Worm (Caenorhabditis elegans): ENCODE data around the gene fipr-2.

fipr-2 gene

DNA sequence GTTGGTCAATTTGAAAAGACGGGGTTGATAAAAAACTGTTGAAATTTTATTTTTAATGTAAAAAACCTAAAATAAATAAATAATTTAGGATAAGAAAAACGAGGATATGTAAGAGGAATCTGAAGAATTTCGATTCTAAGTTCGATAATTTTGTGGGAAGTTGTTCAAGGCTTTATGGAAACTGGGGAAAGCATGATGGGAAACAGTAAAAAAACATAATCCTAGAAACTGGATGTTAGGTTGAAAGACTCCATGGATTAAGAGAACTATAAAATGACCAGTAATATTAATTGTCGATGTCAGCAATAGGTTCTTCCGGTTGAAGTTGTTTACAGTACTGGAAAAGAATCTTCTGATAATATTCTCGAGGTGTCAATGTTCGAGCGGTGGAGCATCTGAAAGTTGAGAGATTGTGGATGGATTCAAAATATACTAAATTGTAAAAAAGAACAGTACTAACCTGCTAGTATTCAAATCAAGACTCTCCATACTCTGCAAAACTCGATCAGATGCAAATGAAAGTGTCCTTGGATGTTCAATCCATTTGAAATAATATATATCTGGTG, 44.8 kb upstream of the fipr-2 start:
- TF ChIP-seq elt-2 (tag; optimal IDR thresholded peaks at IDR 0.05) (no peak), ceh-24 (tag; optimal IDR thresholded peaks at IDR 0.05) (no peak)

DNA sequence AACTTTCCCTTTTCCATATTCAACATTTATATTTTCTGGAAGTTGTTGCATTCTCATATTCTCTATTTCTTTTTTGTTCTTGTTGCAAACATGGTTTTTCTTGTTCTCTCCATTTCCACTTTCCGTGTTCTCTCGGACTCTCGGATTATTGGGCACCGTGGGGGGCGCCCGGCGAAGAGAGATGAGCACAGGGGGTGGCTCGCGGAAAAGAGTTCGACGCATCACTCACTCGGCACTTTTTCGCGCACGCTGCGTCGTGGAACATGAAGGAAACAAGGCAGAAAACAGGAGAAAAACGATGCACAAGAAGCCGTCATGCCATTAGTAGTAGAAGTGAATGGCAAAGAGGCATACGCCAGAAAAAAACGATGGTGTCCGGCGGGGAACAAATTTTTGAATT, 38.5 kb upstream of the fipr-2 start:
- TF ChIP-seq ceh-45 (GFP tag; IDR thresholded peaks at IDR 0.05) (no peak), tbx-2 (tag; optimal IDR thresholded peaks at IDR 0.05) (no peak), madf-2 (tag; optimal IDR thresholded peaks at IDR 0.05) (no peak), rnt-1 (tag; optimal IDR thresholded peaks at IDR 0.05) (no peak), ceh-31 (tag; optimal IDR thresholded peaks at IDR 0.05) (no peak), hlh-13 (GFP tag; optimal IDR thresholded peaks at IDR 0.05) (no peak), elt-2 (tag; optimal IDR thresholded peaks at IDR 0.05) (no peak), ceh-2 (tag; optimal IDR thresholded peaks at IDR 0.05) (no peak), ceh-24 (tag; optimal IDR thresholded peaks at IDR 0.05) (no peak)

ce11 chrV:12329173-12329572, 36.0 kb upstream of the fipr-2 start:
- TF ChIP-seq ceh-9 (tag; optimal IDR thresholded peaks at IDR 0.05) (no peak), pqm-1 (tag; optimal IDR thresholded peaks at IDR 0.05) (no peak), ceh-48 (tag; optimal IDR thresholded peaks at IDR 0.05) (no peak), tbx-2 (tag; optimal IDR thresholded peaks at IDR 0.05) (no peak), unc-42 (tag; optimal IDR thresholded peaks at IDR 0.05) (peak; percentile 75), C08G9.2 (tag; optimal IDR thresholded peaks at IDR 0.05) (no peak)

DNA sequence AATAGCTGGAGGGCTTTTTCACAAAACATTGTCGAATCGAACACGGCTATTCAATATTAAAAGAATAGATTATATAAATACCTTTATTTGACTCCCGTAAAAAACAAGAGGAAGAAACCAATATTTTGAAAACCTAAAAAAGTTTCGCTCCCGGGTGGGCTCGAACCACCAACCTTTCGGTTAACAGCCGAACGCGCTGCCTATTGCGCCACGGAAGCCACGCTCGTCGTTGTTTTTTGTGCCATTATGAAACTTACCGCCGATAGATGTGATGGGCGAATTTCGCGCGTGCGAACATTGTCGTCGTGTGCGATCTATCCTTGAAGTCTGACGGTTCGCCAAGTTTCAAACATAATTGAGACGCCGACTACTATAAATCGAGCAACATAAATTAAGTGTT, 33.3 kb upstream of the fipr-2 start:
- TF ChIP-seq ceh-48 (tag; optimal IDR thresholded peaks at IDR 0.05) (no peak), mec-3 (tag; optimal IDR thresholded peaks at IDR 0.05; ENCODE audit: borderline replicate concordance) (no peak), dmd-4 (tag; optimal IDR thresholded peaks at IDR 0.05; ENCODE audit: borderline replicate concordance) (no peak), che-1 (tag; optimal IDR thresholded peaks at IDR 0.05) (peak; percentile 40), madf-2 (tag; optimal IDR thresholded peaks at IDR 0.05) (peak; percentile 22), dve-1 (tag; optimal IDR thresholded peaks at IDR 0.05) (no peak), eyg-1 (tag; optimal IDR thresholded peaks at IDR 0.05) (no peak), ceh-19 (GFP tag; optimal IDR thresholded peaks at IDR 0.05) (no peak), nfya-1 (tag; optimal IDR thresholded peaks at IDR 0.05) (no peak), fkh-6 (tag; optimal IDR thresholded peaks at IDR 0.05) (no peak), C08G9.2 (tag; optimal IDR thresholded peaks at IDR 0.05) (no peak), fax-1 (tag; optimal IDR thresholded peaks at IDR 0.05) (no peak), ceh-45 (GFP tag; IDR thresholded peaks at IDR 0.05) (no peak), unc-3 (GFP tag; conservative IDR thresholded peaks at IDR 0.05) (no peak), unc-3 (tag; optimal IDR thresholded peaks at IDR 0.05) (no peak), hlh-13 (GFP tag; optimal IDR thresholded peaks at IDR 0.05) (peak; percentile 16)

DNA sequence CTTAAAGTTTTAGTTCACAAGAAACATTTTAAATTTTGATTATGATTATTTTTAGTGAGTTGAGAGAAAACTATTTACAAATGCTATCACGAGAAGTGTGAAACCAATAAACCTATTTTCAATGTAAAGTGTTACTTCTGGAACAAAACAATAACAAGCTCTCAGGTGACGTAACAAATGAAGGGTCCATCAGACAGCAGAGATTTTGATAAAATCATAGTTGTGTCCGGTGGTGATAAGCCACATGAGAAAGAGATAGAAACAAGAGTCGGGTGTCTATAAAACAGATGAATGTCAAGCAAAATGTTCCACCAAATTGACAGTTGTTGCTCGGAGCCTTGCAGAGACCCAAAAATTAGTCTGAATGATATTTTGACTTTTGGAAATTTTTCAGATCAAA, 30.8 kb upstream of the fipr-2 start:
- TF ChIP-seq unc-55 (GFP tag; optimal IDR thresholded peaks at IDR 0.05) = peak; percentile 4
- no peak for TF ChIP-seq gmeb-2 (tag; optimal IDR thresholded peaks at IDR 0.05)

DNA sequence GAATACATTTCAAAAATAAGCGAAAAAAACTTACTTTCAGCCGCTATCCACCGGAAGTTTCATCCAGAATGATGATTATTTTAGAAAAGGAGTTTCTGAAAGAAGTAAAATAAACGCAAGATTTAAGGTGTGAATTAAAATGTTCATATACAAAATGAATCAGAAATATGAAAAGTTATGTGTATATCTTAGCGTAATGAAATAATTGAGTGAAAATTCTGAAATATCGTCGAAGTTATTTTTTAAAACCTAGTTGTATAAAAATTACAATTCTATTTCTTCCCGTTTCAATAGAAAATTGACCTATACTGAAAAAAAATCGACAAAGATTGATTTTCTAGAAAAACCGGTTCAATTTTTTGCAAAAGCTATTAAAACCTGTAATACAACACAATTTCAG, 27.3 kb upstream of the fipr-2 start, which contains the start of gene twk-13:
Gene twk-13, minus strand, starts transcription at position 101 of the 400 bp plus-strand sequence.
- TF ChIP-seq fkh-10 (GFP tag; optimal IDR thresholded peaks at IDR 0.05) = no peak
- TF ChIP-seq T23F11.4 (GFP tag; optimal IDR thresholded peaks at IDR 0.05) = no peak
- TF ChIP-seq sdc-2 (tag; optimal IDR thresholded peaks at IDR 0.05) = no peak

All from whole organism, late embryonic.